Fruit fly (Drosophila melanogaster) whole organism, embryonic: ENCODE measurements around the gene Cyp12a5.

Source experiments
- Asciz ChIP-seq: fragments of 200-800 bp; sonication (Bioruptor generic); optimal IDR thresholded peaks from 2 replicates; lab custom pipeline; 2017; ENCODE audit warnings: missing biosample characterization, mild to moderate bottlenecking, missing genetic modification characterization, missing genetic modification reagents
- B-H2 ChIP-seq: fragments of 200-800 bp; sonication (Bioruptor generic); optimal IDR thresholded peaks from 2 replicates; lab custom pipeline; 2018; ENCODE audit warnings: missing biosample characterization, mild to moderate bottlenecking, missing genetic modification characterization
- Blimp-1 ChIP-seq: fragments of 200-800 bp; sonication (Bioruptor generic); optimal IDR thresholded peaks from 3 replicates; lab custom pipeline; 2018; ENCODE audit warnings: missing biosample characterization, missing genetic modification characterization, mild to moderate bottlenecking, moderate library complexity, missing genetic modification reagents
- CG10979 ChIP-seq: fragments of 200-800 bp; sonication (Bioruptor generic); optimal IDR thresholded peaks from 2 replicates; lab custom pipeline; 2018; ENCODE audit warnings: missing biosample characterization, mild to moderate bottlenecking, missing genetic modification characterization, moderate library complexity
- CG11093 ChIP-seq: fragments of 200-800 bp; sonication (Bioruptor generic); IDR thresholded peaks from 3 replicates; pipeline ENCODE4 v1.3.6; 2022; ENCODE audit warnings: missing biosample characterization, missing genetic modification characterization
- CG11723 ChIP-seq: fragments of 200-800 bp; sonication (Bioruptor generic); optimal IDR thresholded peaks from 2 replicates; lab custom pipeline; 2017; ENCODE audit warnings: missing biosample characterization, mild to moderate bottlenecking, missing genetic modification characterization
- CG13624 ChIP-seq: fragments of 200-800 bp; sonication (Bioruptor generic); optimal IDR thresholded peaks from 2 replicates; lab custom pipeline; 2016; ENCODE audit warnings: missing biosample characterization, missing genetic modification characterization
- CG14710 ChIP-seq: fragments of 200-800 bp; sonication (Bioruptor generic); optimal IDR thresholded peaks from 3 replicates; lab custom pipeline; 2019; ENCODE audit warnings: missing biosample characterization, mild to moderate bottlenecking, missing genetic modification characterization, moderate library complexity
- CG15011 ChIP-seq: fragments of 200-800 bp; sonication (Bioruptor generic); optimal IDR thresholded peaks from 3 replicates; lab custom pipeline; 2018; ENCODE audit warnings: missing biosample characterization, mild to moderate bottlenecking, missing genetic modification characterization
- CG15479 ChIP-seq: fragments of 200-800 bp; sonication (Bioruptor generic); optimal IDR thresholded peaks from 3 replicates; lab custom pipeline; 2019; ENCODE audit warnings: missing biosample characterization, mild to moderate bottlenecking, missing genetic modification characterization, moderate library complexity
- CG16779 ChIP-seq: fragments of 200-800 bp; sonication (Bioruptor generic); IDR thresholded peaks from 2 replicates; pipeline ENCODE4 v1.3.6; 2022; ENCODE audit warnings: missing biosample characterization, missing genetic modification characterization
- CG18011 ChIP-seq: fragments of 200-800 bp; sonication (Bioruptor generic); optimal IDR thresholded peaks from 2 replicates; lab custom pipeline; 2017; ENCODE audit warnings: missing biosample characterization, missing genetic modification characterization, mild to moderate bottlenecking, moderate library complexity, missing genotype
- CG1832 ChIP-seq: fragments of 200-800 bp; sonication (Bioruptor generic); optimal IDR thresholded peaks from 2 replicates; lab custom pipeline; 2017; ENCODE audit warnings: missing biosample characterization, mild to moderate bottlenecking, missing genetic modification characterization, inconsistent platforms
- CG2202 ChIP-seq: fragments of 200-800 bp; sonication (Bioruptor generic); optimal IDR thresholded peaks from 2 replicates; lab custom pipeline; 2018; ENCODE audit warnings: missing biosample characterization, mild to moderate bottlenecking, missing genetic modification characterization
- CG30403 ChIP-seq: fragments of 200-800 bp; sonication (Bioruptor generic); optimal IDR thresholded peaks from 3 replicates; lab custom pipeline; 2016; ENCODE audit warnings: missing biosample characterization, missing genetic modification characterization
- CG6254 ChIP-seq: fragments of 200-800 bp; sonication (Bioruptor generic); optimal IDR thresholded peaks from 3 replicates; lab custom pipeline; 2017; ENCODE audit warnings: mild to moderate bottlenecking, missing biosample characterization, missing genetic modification reagents, missing genetic modification characterization
- CG6689 ChIP-seq: fragments of 200-800 bp; sonication (Bioruptor generic); IDR thresholded peaks from 2 replicates; pipeline ENCODE4 v1.3.6; 2022; ENCODE audit warnings: missing biosample characterization, missing genetic modification characterization
- CG7963 ChIP-seq: fragments of 200-800 bp; sonication (Bioruptor generic); IDR thresholded peaks from 3 replicates; pipeline ENCODE4 v1.3.6; 2022; ENCODE audit warnings: missing biosample characterization, missing genetic modification characterization; ENCODE audit not compliant: partially characterized antibody
- CG8290 ChIP-seq, 3 experiments: fragments of 200-800 bp; sonication (Bioruptor generic); optimal IDR thresholded peaks; 2 replicates each; lab custom pipeline; 2016 to 2019; ENCODE audit warnings: missing biosample characterization in 3 of 3, missing genetic modification characterization in 3 of 3, mild to moderate bottlenecking in 2 of 3, moderate library complexity in 1 of 3
- CG9215 ChIP-seq: fragments of 200-800 bp; sonication (Bioruptor generic); IDR thresholded peaks from 2 replicates; pipeline ENCODE4 v1.3.6; 2022; ENCODE audit warnings: missing biosample characterization, missing genetic modification characterization
- CG9797 ChIP-seq: fragments of 200-800 bp; sonication (Bioruptor generic); optimal IDR thresholded peaks from 3 replicates; lab custom pipeline; 2018; ENCODE audit warnings: missing biosample characterization, mild to moderate bottlenecking, missing genetic modification characterization
- CG9932 ChIP-seq: fragments of 200-800 bp; sonication (Bioruptor generic); IDR thresholded peaks from 2 replicates; pipeline ENCODE4 v1.3.6; 2022; ENCODE audit warnings: missing biosample characterization, missing genetic modification characterization
- CHES-1-like ChIP-seq: fragments of 200-800 bp; sonication (Bioruptor generic); optimal IDR thresholded peaks from 2 replicates; lab custom pipeline; 2016; ENCODE audit warnings: missing biosample characterization, missing genetic modification characterization
- GATAe ChIP-seq: fragments of 200-800 bp; sonication (Bioruptor generic); conservative IDR thresholded peaks from 2 replicates; pipeline ENCODE4 v1.3.6; 2022; ENCODE audit warnings: missing biosample characterization, missing genetic modification characterization
- Gug ChIP-seq: fragments of 200-800 bp; sonication (Bioruptor generic); IDR thresholded peaks from 4 replicates; pipeline ENCODE4 v1.3.6; 2022; ENCODE audit warnings: missing biosample characterization, missing genetic modification characterization
- HLH4C ChIP-seq: fragments of 200-800 bp; sonication (Bioruptor generic); IDR thresholded peaks from 3 replicates; pipeline ENCODE4 v1.3.6; 2022; ENCODE audit warnings: missing biosample characterization, missing genetic modification characterization; ENCODE audit not compliant: partially characterized antibody
- Jarid2 ChIP-seq: fragments of 200-800 bp; sonication (Bioruptor generic); optimal IDR thresholded peaks from 3 replicates; lab custom pipeline; 2017; ENCODE audit warnings: mild to moderate bottlenecking, missing biosample characterization, missing genetic modification reagents, missing genetic modification characterization
- NC2β ChIP-seq: fragments of 200-800 bp; sonication (Bioruptor generic); optimal IDR thresholded peaks from 2 replicates; lab custom pipeline; 2016; ENCODE audit warnings: missing biosample characterization, missing genetic modification characterization
- Nf-YA ChIP-seq: fragments of 200-800 bp; sonication (Bioruptor generic); IDR thresholded peaks from 2 replicates; pipeline ENCODE4 v1.3.6; 2022; ENCODE audit warnings: missing biosample characterization, missing genetic modification characterization
- Ravus ChIP-seq: fragments of 200-800 bp; sonication (Bioruptor generic); IDR thresholded peaks from 2 replicates; pipeline ENCODE4 v1.3.6; 2022; ENCODE audit warnings: missing biosample characterization, missing genetic modification characterization
- Taf1 ChIP-seq: fragments of 200-800 bp; sonication (Bioruptor generic); IDR thresholded peaks from 2 replicates; pipeline ENCODE4 v1.3.6; 2022; ENCODE audit warnings: missing biosample characterization, missing genetic modification characterization
- ab ChIP-seq: fragments of 200-800 bp; sonication (Bioruptor generic); optimal IDR thresholded peaks from 2 replicates; lab custom pipeline; 2016; ENCODE audit warnings: missing biosample characterization, missing genetic modification characterization
- aop ChIP-seq: fragments of 200-800 bp; sonication (Bioruptor generic); IDR thresholded peaks from 2 replicates; pipeline ENCODE4 v1.3.6; 2022; ENCODE audit warnings: missing biosample characterization, missing genetic modification characterization
- br ChIP-seq: fragments of >200 bp; optimal IDR thresholded peaks from 2 replicates; lab custom pipeline; 2017
- chinmo ChIP-seq: fragments of 200-800 bp; sonication (Bioruptor generic); IDR thresholded peaks from 4 replicates; pipeline ENCODE4 v1.3.6; 2022; ENCODE audit warnings: missing biosample characterization, missing genetic modification characterization; ENCODE audit not compliant: partially characterized antibody
- crc ChIP-seq: fragments of 200-800 bp; sonication (Bioruptor generic); optimal IDR thresholded peaks from 2 replicates; lab custom pipeline; 2016; ENCODE audit warnings: missing biosample characterization, missing genetic modification characterization
- danr ChIP-seq: fragments of 200-800 bp; sonication (Bioruptor generic); IDR thresholded peaks from 2 replicates; pipeline ENCODE4 v1.3.6; 2022; ENCODE audit warnings: missing biosample characterization, missing genetic modification characterization
- ems ChIP-seq: fragments of 200-800 bp; sonication (Bioruptor generic); optimal IDR thresholded peaks from 3 replicates; lab custom pipeline; 2016; ENCODE audit warnings: missing biosample characterization, missing genetic modification characterization
- en ChIP-seq: fragments of 200-800 bp; sonication (Bioruptor generic); optimal IDR thresholded peaks from 2 replicates; lab custom pipeline; 2016; ENCODE audit warnings: missing biosample characterization, missing genetic modification characterization
- eyg ChIP-seq: fragments of 200-800 bp; sonication (Bioruptor generic); optimal IDR thresholded peaks from 3 replicates; lab custom pipeline; 2016; ENCODE audit warnings: missing biosample characterization, missing genetic modification characterization
- gfzf ChIP-seq: fragments of 200-800 bp; sonication (Bioruptor generic); optimal IDR thresholded peaks from 2 replicates; lab custom pipeline; 2016; ENCODE audit warnings: missing biosample characterization, mild to moderate bottlenecking, missing genetic modification characterization, moderate library complexity
- lmd ChIP-seq: fragments of 200-800 bp; sonication (Bioruptor generic); IDR thresholded peaks from 2 replicates; pipeline ENCODE4 v1.3.6; 2022; ENCODE audit warnings: missing biosample characterization, missing genetic modification characterization
- mirr ChIP-seq: fragments of 200-800 bp; sonication (Bioruptor generic); optimal IDR thresholded peaks from 3 replicates; lab custom pipeline; 2018; ENCODE audit warnings: missing biosample characterization, mild to moderate bottlenecking, missing genetic modification characterization
- nau ChIP-seq: fragments of 200-800 bp; sonication (Bioruptor generic); optimal IDR thresholded peaks from 3 replicates; lab custom pipeline; 2017; ENCODE audit warnings: missing biosample characterization, mild to moderate bottlenecking, missing genetic modification characterization, missing genetic modification reagents
- pros ChIP-seq: fragments of 200-800 bp; sonication (Bioruptor generic); optimal IDR thresholded peaks from 3 replicates; lab custom pipeline; 2019; ENCODE audit warnings: missing biosample characterization, mild to moderate bottlenecking, missing genetic modification characterization, moderate library complexity
- run ChIP-seq: fragments of 200-800 bp; sonication (Bioruptor generic); optimal IDR thresholded peaks from 3 replicates; lab custom pipeline; 2018; ENCODE audit warnings: missing biosample characterization, mild to moderate bottlenecking, missing genetic modification characterization
- sens-2 ChIP-seq: fragments of 200-800 bp; sonication (Bioruptor generic); IDR thresholded peaks from 2 replicates; pipeline ENCODE4 v1.3.6; 2022; ENCODE audit warnings: missing biosample characterization, missing genetic modification characterization
- unpg ChIP-seq: fragments of 200-800 bp; sonication (Bioruptor generic); optimal IDR thresholded peaks from 3 replicates; lab custom pipeline; 2018; ENCODE audit warnings: missing biosample characterization, mild to moderate bottlenecking, missing genetic modification characterization, moderate library complexity
- z ChIP-seq: fragments of 200-800 bp; sonication (Bioruptor generic); IDR thresholded peaks from 3 replicates; pipeline ENCODE4 v1.3.6; 2022; ENCODE audit warnings: missing biosample characterization, missing genetic modification characterization
- zf30C ChIP-seq: fragments of 200-800 bp; sonication (Bioruptor generic); optimal IDR thresholded peaks from 3 replicates; lab custom pipeline; 2018; ENCODE audit warnings: missing biosample characterization, mild to moderate bottlenecking, missing genetic modification characterization
- zfh1 ChIP-seq: fragments of 200-800 bp; sonication (Bioruptor generic); IDR thresholded peaks from 3 replicates; pipeline ENCODE4 v1.3.6; 2022; ENCODE audit warnings: missing biosample characterization, missing genetic modification characterization

The Cyp12a5 gene

dm6 chr3R:19157997-19158396, 25.5 kb downstream of the Cyp12a5 start (continued):
- TF ChIP-seq CG9932 (no peak), CG8290 (GFP tag; optimal IDR thresholded peaks at IDR 0.05; lab: Kevin White, UChicago) (no peak), CG8290 (tag; optimal IDR thresholded peaks at IDR 0.05; lab: Kevin White, UChicago) (peak in 1 of 2 experiments; percentile 3), CG14710 (no peak), zfh1 (GFP tag; lab: Robert Waterston, UW) (0 out of 3 replicates have a peak, but pooled peaks have one; percentile 12), CG9797 (GFP tag; lab: Kevin White, UChicago) (no peak), HLH4C (GFP tag; lab: Robert Waterston, UW) (no peak), lmd (GFP tag; lab: Robert Waterston, UW) (no peak), Asciz (GFP tag; lab: Kevin White, UChicago) (no peak), CG30403 (GFP tag; lab: Kevin White, UChicago) (no peak), CG15011 (GFP tag; lab: Kevin White, UChicago) (no peak), CG15479 (no peak), CG10979 (tag; lab: Kevin White, UChicago) (peak; percentile 6), CG11723 (no peak), B-H2 (no peak), CG18011 (no peak), CG9215 (GFP tag; lab: Robert Waterston, UW) (no peak), CG1832 (GFP tag; lab: Kevin White, UChicago) (no peak), CG11093 (0 out of 3 replicates have a peak, but pooled peaks have one; percentile 6), aop (GFP tag; lab: Robert Waterston, UW) (no peak), Ravus (no peak), z (GFP tag; lab: Robert Waterston, UW) (no peak), nau (GFP tag; lab: Kevin White, UChicago) (no peak), Taf1 (no peak), CHES-1-like (GFP tag; lab: Kevin White, UChicago) (no peak), sens-2 (no peak), Nf-YA (no peak), NC2β (no peak), crc (no peak), CG16779 (GFP tag; lab: Robert Waterston, UW) (no peak), unpg (peak; percentile 3), Gug (no peak), run (no peak), CG7963 (GFP tag; lab: Robert Waterston, UW) (no peak), CG2202 (tag; lab: Kevin White, UChicago) (no peak), Jarid2 (GFP tag; lab: Kevin White, UChicago) (no peak), gfzf (no peak), eyg (GFP tag; lab: Kevin White, UChicago) (no peak), ems (GFP tag; lab: Kevin White, UChicago) (no peak), GATAe (GFP tag; lab: Robert Waterston, UW) (no peak), CG6689 (GFP tag; lab: Robert Waterston, UW) (peak; percentile 45; the same call in 1 of the 2 replicates), pros (GFP tag; lab: Kevin White, UChicago) (no peak), Blimp-1 (GFP tag; lab: Kevin White, UChicago) (no peak), ab (GFP tag; lab: Kevin White, UChicago) (no peak), danr (GFP tag; lab: Robert Waterston, UW) (no peak), mirr (no peak), zf30C (GFP tag; lab: Kevin White, UChicago) (no peak), br (lab: Kevin White, UChicago) (no peak), CG13624 (GFP tag; lab: Kevin White, UChicago) (peak; percentile 5), chinmo (GFP tag; lab: Robert Waterston, UW) (no peak), en (no peak), CG6254 (GFP tag; lab: Kevin White, UChicago) (no peak)
